Worm (Caenorhabditis elegans) whole organism, L4/young adult: Measurements from ENCODE around the gene F16H6.9.
"Not testable (repeated sequence)": the region's sequence is repeated elsewhere in the genome, so short reads cannot be mapped to it uniquely, and the experiment has no call there.

Source experiments
- W03F9.2 ChIP-seq: fragments of 150-350 bp; optimal IDR thresholded peaks from 2 replicates; lab custom pipeline; 2014; ENCODE audit warnings: missing biosample characterization, missing genetic modification characterization
- dao-5 ChIP-seq: sonication (generic microtip); optimal IDR thresholded peaks from 2 replicates; lab custom pipeline; 2016; ENCODE audit warnings: missing genotype, missing genetic modification characterization, moderate library complexity, missing compliant biosample characterization
- him-1 ChIP-seq: sonication (generic microtip); optimal IDR thresholded peaks from 2 replicates; lab custom pipeline; 2016; ENCODE audit warnings: missing genotype, missing genetic modification reagents, missing genetic modification characterization, missing compliant biosample characterization

DNA sequence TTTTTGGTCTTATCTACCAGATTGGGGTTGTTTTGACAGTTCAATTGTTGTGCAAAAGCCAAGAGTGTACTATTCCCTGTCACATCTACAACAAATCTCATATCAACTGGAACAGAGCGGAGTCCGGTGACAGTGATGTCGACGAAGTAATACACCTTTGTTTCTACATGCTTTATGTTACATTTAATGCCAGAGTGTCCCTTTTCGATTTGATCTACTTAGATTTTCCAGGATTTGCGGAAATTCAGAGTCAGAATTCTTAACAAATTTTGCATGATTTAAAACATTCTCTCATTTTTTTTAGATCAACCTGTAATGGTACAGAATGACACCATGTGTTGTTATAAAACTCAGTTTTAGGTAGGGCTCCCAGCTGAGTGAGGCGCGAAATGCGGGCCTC is 709 bp upstream of the F16H6.9 start, which contains the start of gene F16H6.8:
- TF ChIP-seq him-1, dao-5, W03F9.2 (tag; lab: Kevin White, UChicago): not testable (repeated sequence)
